Fruit fly (Drosophila melanogaster) whole organism, embryonic: Measurements from ENCODE around the gene CG2614.

Experiments
- Bdp1 ChIP-seq: fragments of 200-800 bp; sonication (Bioruptor generic); optimal IDR thresholded peaks from 3 replicates; lab custom pipeline; 2016; ENCODE audit warnings: missing biosample characterization, missing genetic modification characterization
- BtbVII ChIP-seq: fragments of 200-800 bp; sonication (Bioruptor generic); optimal IDR thresholded peaks from 3 replicates; lab custom pipeline; 2017; ENCODE audit warnings: missing biosample characterization, mild to moderate bottlenecking, missing genetic modification characterization
- CG10979 ChIP-seq: fragments of 200-800 bp; sonication (Bioruptor generic); optimal IDR thresholded peaks from 2 replicates; lab custom pipeline; 2018; ENCODE audit warnings: missing biosample characterization, mild to moderate bottlenecking, missing genetic modification characterization, moderate library complexity
- CG11456 ChIP-seq: fragments of 200-800 bp; sonication (Bioruptor generic); IDR thresholded peaks from 3 replicates; pipeline ENCODE4 v1.3.6; 2022; ENCODE audit warnings: missing biosample characterization, missing genetic modification characterization
- CG12659 ChIP-seq: fragments of 200-800 bp; sonication (Bioruptor generic); optimal IDR thresholded peaks from 3 replicates; lab custom pipeline; 2017; ENCODE audit warnings: mild to moderate bottlenecking, missing biosample characterization, missing genetic modification reagents, missing genetic modification characterization
- CG15479 ChIP-seq: fragments of 200-800 bp; sonication (Bioruptor generic); optimal IDR thresholded peaks from 3 replicates; lab custom pipeline; 2019; ENCODE audit warnings: missing biosample characterization, mild to moderate bottlenecking, missing genetic modification characterization, moderate library complexity
- CG17359 ChIP-seq: fragments of 200-800 bp; sonication (Bioruptor generic); optimal IDR thresholded peaks from 3 replicates; lab custom pipeline; 2018; ENCODE audit warnings: missing biosample characterization, mild to moderate bottlenecking, missing genetic modification characterization, moderate library complexity
- CG18262 ChIP-seq: fragments of 200-800 bp; optimal IDR thresholded peaks from 3 replicates; lab custom pipeline; 2019; ENCODE audit warnings: missing biosample characterization, mild to moderate bottlenecking, missing genetic modification characterization, moderate library complexity
- CG30403 ChIP-seq: fragments of 200-800 bp; sonication (Bioruptor generic); optimal IDR thresholded peaks from 3 replicates; lab custom pipeline; 2016; ENCODE audit warnings: missing biosample characterization, missing genetic modification characterization
- CG3281 ChIP-seq: fragments of 200-800 bp; sonication (Bioruptor generic); optimal IDR thresholded peaks from 3 replicates; lab custom pipeline; 2017; ENCODE audit warnings: missing biosample characterization, mild to moderate bottlenecking, missing genetic modification characterization
- CG33213 ChIP-seq: fragments of 200-800 bp; sonication (Bioruptor generic); optimal IDR thresholded peaks from 3 replicates; lab custom pipeline; 2016; ENCODE audit warnings: missing biosample characterization, missing genetic modification characterization
- CG4854 ChIP-seq: fragments of 200-800 bp; sonication (Bioruptor generic); optimal IDR thresholded peaks from 2 replicates; lab custom pipeline; 2016; ENCODE audit warnings: missing biosample characterization, missing genetic modification characterization, inconsistent platforms
- CG6254 ChIP-seq: fragments of 200-800 bp; sonication (Bioruptor generic); optimal IDR thresholded peaks from 3 replicates; lab custom pipeline; 2017; ENCODE audit warnings: mild to moderate bottlenecking, missing biosample characterization, missing genetic modification reagents, missing genetic modification characterization
- CG7556 ChIP-seq: fragments of 200-800 bp; sonication (Bioruptor generic); optimal IDR thresholded peaks from 2 replicates; lab custom pipeline; 2017; ENCODE audit warnings: missing biosample characterization, mild to moderate bottlenecking, missing genetic modification characterization
- CG9437 ChIP-seq: fragments of 200-800 bp; sonication (Bioruptor generic); optimal IDR thresholded peaks from 2 replicates; lab custom pipeline; 2018; ENCODE audit warnings: missing biosample characterization, mild to moderate bottlenecking, missing genetic modification characterization
- Chrac-16 ChIP-seq: fragments of 200-800 bp; sonication (Bioruptor generic); optimal IDR thresholded peaks from 3 replicates; lab custom pipeline; 2016; ENCODE audit warnings: missing biosample characterization, missing genetic modification characterization
- Doc3 ChIP-seq: fragments of 200-800 bp; sonication (Bioruptor generic); IDR thresholded peaks from 3 replicates; pipeline ENCODE4 v1.3.6; 2022; ENCODE audit warnings: missing biosample characterization, missing genetic modification characterization; ENCODE audit not compliant: partially characterized antibody
- HLH54F ChIP-seq: fragments of 200-800 bp; sonication (Bioruptor generic); optimal IDR thresholded peaks from 3 replicates; lab custom pipeline; 2016; ENCODE audit warnings: missing biosample characterization, missing genetic modification characterization
- HLHmδ ChIP-seq: fragments of 200-800 bp; sonication (Bioruptor generic); optimal IDR thresholded peaks from 2 replicates; lab custom pipeline; 2018; ENCODE audit warnings: missing biosample characterization, mild to moderate bottlenecking, missing genetic modification characterization, moderate library complexity
- HmgD ChIP-seq: fragments of 200-800 bp; sonication (Bioruptor generic); optimal IDR thresholded peaks from 3 replicates; lab custom pipeline; 2016; ENCODE audit warnings: missing biosample characterization, missing genetic modification characterization
- Kr ChIP-seq: fragments of 200-800 bp; sonication (Bioruptor generic); optimal IDR thresholded peaks from 2 replicates; lab custom pipeline; 2017; ENCODE audit warnings: missing biosample characterization, mild to moderate bottlenecking, missing genetic modification characterization
- Med ChIP-seq: fragments of 200-800 bp; sonication (Bioruptor generic); peaks from one replicate; lab custom pipeline; 2016; ENCODE audit warnings: missing biosample characterization, missing genetic modification characterization, mild to moderate bottlenecking, inconsistent platforms, moderate library complexity
- Mes4 ChIP-seq: fragments of 200-800 bp; sonication (Bioruptor generic); optimal IDR thresholded peaks from 2 replicates; lab custom pipeline; 2016; ENCODE audit warnings: missing biosample characterization, missing genetic modification characterization
- NK7.1 ChIP-seq: fragments of 200-800 bp; sonication (Bioruptor generic); optimal IDR thresholded peaks from 3 replicates; lab custom pipeline; 2016; ENCODE audit warnings: missing biosample characterization, missing genetic modification characterization
- Neu2 ChIP-seq: fragments of 200-800 bp; sonication (Bioruptor generic); optimal IDR thresholded peaks from 3 replicates; lab custom pipeline; 2016; ENCODE audit warnings: missing biosample characterization, missing genetic modification characterization, borderline replicate concordance
- Optix ChIP-seq: fragments of 200-800 bp; sonication (Bioruptor generic); IDR thresholded peaks from 3 replicates; pipeline ENCODE4 v1.3.6; 2022; ENCODE audit warnings: missing biosample characterization, missing genetic modification characterization
- PHDP ChIP-seq: fragments of 200-800 bp; sonication (Bioruptor generic); optimal IDR thresholded peaks from 3 replicates; lab custom pipeline; 2018; ENCODE audit warnings: missing biosample characterization, mild to moderate bottlenecking, missing genetic modification characterization, moderate library complexity
- Ptx1 ChIP-seq: fragments of 200-800 bp; sonication (Bioruptor generic); IDR thresholded peaks from 2 replicates; pipeline ENCODE4 v1.3.6; 2022; ENCODE audit warnings: missing biosample characterization, missing genetic modification characterization
- Scr ChIP-seq: fragments of 200-800 bp; sonication (Bioruptor generic); IDR thresholded peaks from 2 replicates; pipeline ENCODE4 v1.3.6; 2022; ENCODE audit warnings: missing biosample characterization, missing genetic modification characterization; ENCODE audit not compliant: partially characterized antibody
- Trl ChIP-seq, 3 experiments: fragments of >200 bp in 2 of 3; fragments of 200-800 bp in 1 of 3; sonication (Bioruptor generic) in 1 of 3; optimal IDR thresholded peaks; 2 replicates in 1 of 3; 3 replicates in 2 of 3; lab custom pipeline; 2016 to 2017; ENCODE audit warnings: missing biosample characterization in 1 of 3, missing genetic modification characterization in 1 of 3
- ap ChIP-seq: fragments of 200-800 bp; sonication (Bioruptor generic); IDR thresholded peaks from 2 replicates; pipeline ENCODE4 v1.3.6; 2022; ENCODE audit warnings: missing biosample characterization, missing genetic modification characterization
- br ChIP-seq: fragments of >200 bp; optimal IDR thresholded peaks from 2 replicates; lab custom pipeline; 2017
- chinmo ChIP-seq: fragments of 200-800 bp; sonication (Bioruptor generic); IDR thresholded peaks from 4 replicates; pipeline ENCODE4 v1.3.6; 2022; ENCODE audit warnings: missing biosample characterization, missing genetic modification characterization; ENCODE audit not compliant: partially characterized antibody
- chm ChIP-seq: fragments of 200-800 bp; sonication (Bioruptor generic); IDR thresholded peaks from 2 replicates; pipeline ENCODE4 v1.3.6; 2022; ENCODE audit warnings: missing biosample characterization, missing genetic modification characterization
- crol ChIP-seq: fragments of 200-800 bp; sonication (Bioruptor generic); IDR thresholded peaks from 2 replicates; pipeline ENCODE4 v1.3.6; 2022; ENCODE audit warnings: missing biosample characterization, missing genetic modification characterization
- crp ChIP-seq, 2 experiments: fragments of 200-800 bp; sonication (Bioruptor generic); optimal IDR thresholded peaks; 2 replicates in 1 of 2; 3 replicates in 1 of 2; lab custom pipeline; 2017; ENCODE audit warnings: missing biosample characterization in 2 of 2, missing genetic modification characterization in 2 of 2, mild to moderate bottlenecking in 1 of 2, moderate library complexity in 1 of 2
- cwo ChIP-seq: fragments of 200-800 bp; sonication (Bioruptor generic); optimal IDR thresholded peaks from 3 replicates; lab custom pipeline; 2017; ENCODE audit warnings: missing biosample characterization, missing genetic modification characterization, mild to moderate bottlenecking, moderate library complexity, missing genetic modification reagents
- dm ChIP-seq: fragments of 200-800 bp; sonication (Bioruptor generic); optimal IDR thresholded peaks from 3 replicates; lab custom pipeline; 2016; ENCODE audit warnings: missing biosample characterization, missing genetic modification characterization
- dmrt99B ChIP-seq: fragments of 200-800 bp; sonication (Bioruptor generic); optimal IDR thresholded peaks from 2 replicates; lab custom pipeline; 2018; ENCODE audit warnings: missing biosample characterization, mild to moderate bottlenecking, missing genetic modification characterization, moderate library complexity
- dysf ChIP-seq: fragments of 200-800 bp; sonication (Bioruptor generic); IDR thresholded peaks from 3 replicates; pipeline ENCODE4 v1.3.6; 2022; ENCODE audit warnings: missing biosample characterization, missing genetic modification characterization
- ham ChIP-seq: fragments of 200-800 bp; sonication (Bioruptor generic); IDR thresholded peaks from 2 replicates; pipeline ENCODE4 v1.3.6; 2022; ENCODE audit warnings: missing biosample characterization, missing genetic modification characterization
- lola ChIP-seq, 3 experiments: fragments of >200 bp in 2 of 3; fragments of 200-800 bp in 1 of 3; sonication (Bioruptor generic) in 1 of 3; optimal IDR thresholded peaks; 2 replicates each; lab custom pipeline; 2017 to 2019; ENCODE audit warnings: missing biosample characterization in 3 of 3, missing genetic modification characterization in 3 of 3, mild to moderate bottlenecking in 1 of 3, moderate library complexity in 1 of 3
- mam ChIP-seq: fragments of 200-800 bp; sonication (Bioruptor generic); optimal IDR thresholded peaks from 3 replicates; lab custom pipeline; 2016; ENCODE audit warnings: missing biosample characterization, missing genetic modification characterization
- nmo ChIP-seq: fragments of 200-800 bp; sonication (Bioruptor generic); optimal IDR thresholded peaks from 2 replicates; lab custom pipeline; 2018; ENCODE audit warnings: missing biosample characterization, mild to moderate bottlenecking, missing genetic modification characterization, moderate library complexity
- ro ChIP-seq: fragments of 200-800 bp; sonication (Bioruptor generic); IDR thresholded peaks from 2 replicates; pipeline ENCODE4 v1.3.6; 2022; ENCODE audit warnings: missing biosample characterization, missing genetic modification characterization
- sna ChIP-seq: fragments of 200-800 bp; sonication (Bioruptor generic); IDR thresholded peaks from 2 replicates; pipeline ENCODE4 v1.3.6; 2022; ENCODE audit warnings: missing biosample characterization, missing genetic modification characterization; ENCODE audit not compliant: partially characterized antibody
- stwl ChIP-seq: fragments of 200-800 bp; sonication (Bioruptor generic); optimal IDR thresholded peaks from 3 replicates; lab custom pipeline; 2018; ENCODE audit warnings: missing biosample characterization, mild to moderate bottlenecking, missing genetic modification characterization, moderate library complexity
- tgo ChIP-seq: fragments of 200-800 bp; sonication (Bioruptor generic); IDR thresholded peaks from 3 replicates; pipeline ENCODE4 v1.3.6; 2022; ENCODE audit warnings: missing biosample characterization, missing genetic modification characterization
- tio ChIP-seq: fragments of 200-800 bp; sonication (Bioruptor generic); optimal IDR thresholded peaks from 2 replicates; lab custom pipeline; 2017; ENCODE audit warnings: missing biosample characterization, missing genetic modification characterization, inconsistent platforms

CG2614 gene

DNA sequence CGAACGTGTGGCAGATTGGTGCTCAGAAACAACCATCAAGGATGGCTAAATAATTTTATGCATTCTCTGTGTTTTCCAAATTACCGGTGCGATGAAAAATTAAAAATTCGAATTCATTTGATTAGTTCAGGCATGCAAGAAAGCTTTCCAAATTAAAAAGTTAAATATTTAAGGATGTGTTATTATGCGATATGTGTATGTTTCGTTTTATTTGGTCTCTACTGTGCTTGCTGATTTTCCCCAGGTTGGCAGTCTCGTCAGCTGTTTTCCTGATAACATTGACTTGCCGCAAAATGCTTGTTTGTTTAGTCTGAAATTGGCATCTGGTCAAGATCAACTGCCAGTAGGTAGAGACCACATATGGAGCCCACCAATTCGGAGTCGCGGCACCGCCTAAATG lies 6.3 kb upstream of the CG2614 start, which contains the start of gene CG2611 (continued):
- TF ChIP-seq Trl (optimal IDR thresholded peaks at IDR 0.05; lab: Kevin White, UChicago), result no peak
- TF ChIP-seq Trl (GFP tag; optimal IDR thresholded peaks at IDR 0.05; lab: Kevin White, UChicago), result peak; percentile 71
- 0 out of 3 replicates have a peak, but pooled peaks have one; percentile 44 for TF ChIP-seq dysf
- no peak for TF ChIP-seq tio
- TF ChIP-seq tgo (GFP tag; lab: Robert Waterston, UW), result peak; percentile 42; the same call in 1 of the 3 replicates
- TF ChIP-seq chinmo (GFP tag; lab: Robert Waterston, UW), result no peak
- TF ChIP-seq Kr (GFP tag; lab: Kevin White, UChicago), result no peak
- peak; percentile 61 for TF ChIP-seq CG30403 (GFP tag; lab: Kevin White, UChicago)
- TF ChIP-seq Med (GFP tag; lab: Kevin White, UChicago), result peak; percentile 77
- TF ChIP-seq Bdp1, result peak; percentile 45
- TF ChIP-seq BtbVII, result no peak
- TF ChIP-seq ham (GFP tag; lab: Robert Waterston, UW), result no peak
- TF ChIP-seq nmo, result peak; percentile 55
- peak; percentile 52 for TF ChIP-seq Mes4
- no peak for TF ChIP-seq NK7.1 (GFP tag; lab: Kevin White, UChicago)
- peak; percentile 59 for TF ChIP-seq mam (GFP tag; lab: Kevin White, UChicago)
- TF ChIP-seq Doc3 (GFP tag; lab: Robert Waterston, UW), result no peak
- peak; percentile 15 for TF ChIP-seq stwl (tag; lab: Kevin White, UChicago)
- TF ChIP-seq CG18262 (tag; lab: Kevin White, UChicago), result peak; percentile 45
- TF ChIP-seq dm (GFP tag; lab: Kevin White, UChicago), result peak; percentile 37
- no peak for TF ChIP-seq ap (GFP tag; lab: Robert Waterston, UW)
- no peak for TF ChIP-seq HmgD (GFP tag; lab: Kevin White, UChicago)
- no peak for TF ChIP-seq CG15479 (GFP tag; lab: Kevin White, UChicago)
- TF ChIP-seq HLHmδ (GFP tag; lab: Kevin White, UChicago), result no peak
- TF ChIP-seq CG12659, result peak; percentile 39
- peak; percentile 9; the same call in 1 of the 2 replicates for TF ChIP-seq chm
- peak; percentile 42 for TF ChIP-seq CG7556 (GFP tag; lab: Kevin White, UChicago)
- TF ChIP-seq CG33213 (GFP tag; lab: Kevin White, UChicago), result peak; percentile 36
- TF ChIP-seq CG17359 (tag; lab: Kevin White, UChicago), result peak; percentile 1
- 0 out of 3 replicates have a peak, but pooled peaks have one; percentile 7 for TF ChIP-seq Optix (GFP tag; lab: Robert Waterston, UW)
- TF ChIP-seq br, result no peak
- TF ChIP-seq Neu2, result peak; percentile 3
- TF ChIP-seq Chrac-16 (GFP tag; lab: Kevin White, UChicago), result peak; percentile 60
- peak in 1 of 3 experiments; percentile 35 for TF ChIP-seq lola (GFP tag; optimal IDR thresholded peaks at IDR 0.05; lab: Kevin White, UChicago)
- peak; percentile 16 for TF ChIP-seq cwo (GFP tag; lab: Kevin White, UChicago)
- TF ChIP-seq crp (GFP tag; optimal IDR thresholded peaks at IDR 0.05; lab: Kevin White, UChicago), result peak; percentile 72 to 95
- peak; percentile 53; the same call in 1 of the 3 replicates for TF ChIP-seq CG11456 (GFP tag; lab: Robert Waterston, UW)
- TF ChIP-seq crol (GFP tag; lab: Robert Waterston, UW), result no peak
- TF ChIP-seq CG9437 (GFP tag; lab: Kevin White, UChicago), result no peak
- no peak for TF ChIP-seq dmrt99B (tag; lab: Kevin White, UChicago)
- 0 out of 2 replicates have a peak, but pooled peaks have one; percentile 35 for TF ChIP-seq Scr (GFP tag; lab: Robert Waterston, UW)
- no peak for TF ChIP-seq CG6254 (GFP tag; lab: Kevin White, UChicago)
- peak; percentile 39 for TF ChIP-seq HLH54F (GFP tag; lab: Kevin White, UChicago)
- peak; percentile 21 for TF ChIP-seq CG4854 (GFP tag; lab: Kevin White, UChicago)
- peak; percentile 58 for TF ChIP-seq Ptx1 (GFP tag; lab: Robert Waterston, UW)
- TF ChIP-seq CG10979 (tag; lab: Kevin White, UChicago), result peak; percentile 30
- TF ChIP-seq ro (GFP tag; lab: Robert Waterston, UW), result no peak
- no peak for TF ChIP-seq PHDP (tag; lab: Kevin White, UChicago)
- TF ChIP-seq sna (GFP tag; lab: Robert Waterston, UW), result no peak
- peak; percentile 55 for TF ChIP-seq CG3281
